Fruit fly (Drosophila melanogaster) whole organism, embryonic: Measurements from ENCODE around the gene Cpr30B.

ENCODE experiments used
- Asciz ChIP-seq: fragments of 200-800 bp; sonication (Bioruptor generic); optimal IDR thresholded peaks from 2 replicates; lab custom pipeline; 2017; ENCODE audit warnings: missing biosample characterization, mild to moderate bottlenecking, missing genetic modification characterization, missing genetic modification reagents
- Atf6 ChIP-seq: fragments of 200-800 bp; sonication (Bioruptor generic); IDR thresholded peaks from 2 replicates; pipeline ENCODE4 v1.3.6; 2022; ENCODE audit warnings: missing biosample characterization, missing genetic modification characterization
- CG10543 ChIP-seq: fragments of 200-800 bp; sonication (Bioruptor generic); optimal IDR thresholded peaks from 3 replicates; lab custom pipeline; 2017; ENCODE audit warnings: missing biosample characterization, mild to moderate bottlenecking, missing genetic modification characterization, moderate library complexity
- CG11723 ChIP-seq: fragments of 200-800 bp; sonication (Bioruptor generic); optimal IDR thresholded peaks from 2 replicates; lab custom pipeline; 2017; ENCODE audit warnings: missing biosample characterization, mild to moderate bottlenecking, missing genetic modification characterization
- CG14014 ChIP-seq: fragments of 200-800 bp; sonication (Bioruptor generic); IDR thresholded peaks from 2 replicates; pipeline ENCODE4 v1.3.6; 2022; ENCODE audit warnings: missing biosample characterization, missing genetic modification characterization
- CG15514 ChIP-seq: fragments of 200-800 bp; sonication (Bioruptor generic); optimal IDR thresholded peaks from 3 replicates; lab custom pipeline; 2017; ENCODE audit warnings: missing biosample characterization, missing genetic modification characterization, mild to moderate bottlenecking, moderate library complexity, missing genetic modification reagents
- CG15696 ChIP-seq: fragments of 200-800 bp; sonication (Bioruptor generic); optimal IDR thresholded peaks from 2 replicates; lab custom pipeline; 2019; ENCODE audit warnings: missing biosample characterization, mild to moderate bottlenecking, missing genetic modification characterization, moderate library complexity
- CG17912 ChIP-seq: fragments of 200-800 bp; sonication (Bioruptor generic); optimal IDR thresholded peaks from 2 replicates; lab custom pipeline; 2018; ENCODE audit warnings: missing biosample characterization, mild to moderate bottlenecking, missing genetic modification characterization
- CG18619 ChIP-seq: fragments of 200-800 bp; sonication (Bioruptor generic); optimal IDR thresholded peaks from 3 replicates; lab custom pipeline; 2017; ENCODE audit warnings: missing biosample characterization, mild to moderate bottlenecking, missing genetic modification characterization
- CG18764 ChIP-seq: fragments of 200-800 bp; sonication (Bioruptor generic); optimal IDR thresholded peaks from 3 replicates; lab custom pipeline; 2016; ENCODE audit warnings: missing biosample characterization, missing genetic modification characterization
- CG32767 ChIP-seq: fragments of 200-800 bp; sonication (Bioruptor generic); IDR thresholded peaks from 2 replicates; pipeline ENCODE4 v1.3.6; 2022; ENCODE audit warnings: missing biosample characterization, missing genetic modification characterization
- CG4854 ChIP-seq: fragments of 200-800 bp; sonication (Bioruptor generic); optimal IDR thresholded peaks from 2 replicates; lab custom pipeline; 2016; ENCODE audit warnings: missing biosample characterization, missing genetic modification characterization, inconsistent platforms
- CG6791 ChIP-seq: fragments of 200-800 bp; sonication (Bioruptor generic); IDR thresholded peaks from 3 replicates; pipeline ENCODE4 v1.3.6; 2022; ENCODE audit warnings: missing biosample characterization, missing genetic modification characterization; ENCODE audit not compliant: partially characterized antibody
- CG6813 ChIP-seq: fragments of 200-800 bp; sonication (Bioruptor generic); optimal IDR thresholded peaks from 2 replicates; lab custom pipeline; 2017; ENCODE audit warnings: missing biosample characterization, missing genetic modification characterization, mild to moderate bottlenecking, moderate library complexity, missing genetic modification reagents
- CG7839 ChIP-seq: fragments of 200-800 bp; sonication (Bioruptor generic); optimal IDR thresholded peaks from 3 replicates; lab custom pipeline; 2018; ENCODE audit warnings: missing biosample characterization, mild to moderate bottlenecking, missing genetic modification characterization, moderate library complexity
- CG7963 ChIP-seq: fragments of 200-800 bp; sonication (Bioruptor generic); IDR thresholded peaks from 3 replicates; pipeline ENCODE4 v1.3.6; 2022; ENCODE audit warnings: missing biosample characterization, missing genetic modification characterization; ENCODE audit not compliant: partially characterized antibody
- CG9215 ChIP-seq: fragments of 200-800 bp; sonication (Bioruptor generic); IDR thresholded peaks from 2 replicates; pipeline ENCODE4 v1.3.6; 2022; ENCODE audit warnings: missing biosample characterization, missing genetic modification characterization
- CG9727 ChIP-seq: fragments of 200-800 bp; sonication (Bioruptor generic); optimal IDR thresholded peaks from 3 replicates; lab custom pipeline; 2017; ENCODE audit warnings: missing biosample characterization, mild to moderate bottlenecking, missing genetic modification characterization
- D19B ChIP-seq: fragments of 200-800 bp; sonication (Bioruptor generic); optimal IDR thresholded peaks from 2 replicates; lab custom pipeline; 2017; ENCODE audit warnings: missing biosample characterization, mild to moderate bottlenecking, missing genetic modification characterization
- Dbx ChIP-seq: fragments of 200-800 bp; sonication (Bioruptor generic); IDR thresholded peaks from 3 replicates; pipeline ENCODE4 v1.3.6; 2022; ENCODE audit warnings: missing biosample characterization, missing genetic modification characterization
- Drgx ChIP-seq: fragments of 200-800 bp; sonication (Bioruptor generic); IDR thresholded peaks from 2 replicates; pipeline ENCODE4 v1.3.6; 2022; ENCODE audit warnings: missing biosample characterization, missing genetic modification characterization
- Fer3 ChIP-seq: fragments of 200-800 bp; sonication (Bioruptor generic); optimal IDR thresholded peaks from 2 replicates; lab custom pipeline; 2018; ENCODE audit warnings: missing biosample characterization, mild to moderate bottlenecking, missing genetic modification characterization, moderate library complexity
- GATAe ChIP-seq: fragments of 200-800 bp; sonication (Bioruptor generic); conservative IDR thresholded peaks from 2 replicates; pipeline ENCODE4 v1.3.6; 2022; ENCODE audit warnings: missing biosample characterization, missing genetic modification characterization
- HmgZ ChIP-seq: fragments of 200-800 bp; sonication (Bioruptor generic); optimal IDR thresholded peaks from 2 replicates; lab custom pipeline; 2018; ENCODE audit warnings: missing biosample characterization, mild to moderate bottlenecking, missing genetic modification characterization
- Meics ChIP-seq: fragments of 200-800 bp; sonication (Bioruptor generic); optimal IDR thresholded peaks from 2 replicates; lab custom pipeline; 2017; ENCODE audit warnings: missing biosample characterization, mild to moderate bottlenecking, missing genetic modification characterization
- Mes4 ChIP-seq: fragments of 200-800 bp; sonication (Bioruptor generic); optimal IDR thresholded peaks from 2 replicates; lab custom pipeline; 2016; ENCODE audit warnings: missing biosample characterization, missing genetic modification characterization
- Nf-YC ChIP-seq: fragments of 200-800 bp; optimal IDR thresholded peaks from 3 replicates; lab custom pipeline; 2019; ENCODE audit warnings: missing biosample characterization, mild to moderate bottlenecking, missing genetic modification characterization, moderate library complexity
- Ptx1 ChIP-seq: fragments of 200-800 bp; sonication (Bioruptor generic); IDR thresholded peaks from 2 replicates; pipeline ENCODE4 v1.3.6; 2022; ENCODE audit warnings: missing biosample characterization, missing genetic modification characterization
- Rx ChIP-seq: fragments of 200-800 bp; sonication (Bioruptor generic); IDR thresholded peaks from 2 replicates; pipeline ENCODE4 v1.3.6; 2022; ENCODE audit warnings: missing biosample characterization, missing genetic modification characterization
- bsh ChIP-seq, 2 experiments: fragments of 200-800 bp; sonication (Bioruptor generic); optimal IDR thresholded peaks; 2 replicates each; lab custom pipeline; 2017 to 2018; ENCODE audit warnings: mild to moderate bottlenecking in 2 of 2, missing biosample characterization in 2 of 2, missing genetic modification characterization in 2 of 2, moderate library complexity in 1 of 2
- exex ChIP-seq: fragments of 200-800 bp; sonication (Bioruptor generic); optimal IDR thresholded peaks from 4 replicates; lab custom pipeline; 2018; ENCODE audit warnings: missing biosample characterization, mild to moderate bottlenecking, missing genetic modification characterization, moderate library complexity
- lab ChIP-seq: fragments of 200-800 bp; sonication (Bioruptor generic); optimal IDR thresholded peaks from 3 replicates; lab custom pipeline; 2017; ENCODE audit warnings: missing biosample characterization, missing genetic modification characterization, mild to moderate bottlenecking, moderate library complexity, missing genetic modification reagents
- nerfin-1 ChIP-seq: fragments of 200-800 bp; sonication (Bioruptor generic); optimal IDR thresholded peaks from 3 replicates; lab custom pipeline; 2019; ENCODE audit warnings: missing biosample characterization, mild to moderate bottlenecking, missing genetic modification characterization, moderate library complexity
- pan ChIP-seq, 4 experiments: fragments of >200 bp in 3 of 4; fragments of 200-800 bp in 1 of 4; sonication (Bioruptor generic) in 1 of 4; optimal IDR thresholded peaks in 3 of 4; IDR thresholded peaks in 1 of 4; 2 replicates each; pipeline versions ENCODE4 v1.3.6 to Lab custom; 2017 to 2022; ENCODE audit warnings: missing biosample characterization in 2 of 4, missing genetic modification characterization in 2 of 4, mixed read lengths in 1 of 4
- peb ChIP-seq: fragments of 200-800 bp; sonication (Bioruptor generic); IDR thresholded peaks from 2 replicates; pipeline ENCODE4 v1.3.6; 2022; ENCODE audit warnings: missing biosample characterization, missing genetic modification characterization
- pfk ChIP-seq: fragments of 200-800 bp; sonication (Bioruptor generic); optimal IDR thresholded peaks from 2 replicates; lab custom pipeline; 2018; ENCODE audit warnings: missing biosample characterization, mild to moderate bottlenecking, missing genetic modification characterization, moderate library complexity
- phol ChIP-seq: fragments of 200-800 bp; sonication (Bioruptor generic); optimal IDR thresholded peaks from 3 replicates; lab custom pipeline; 2018; ENCODE audit warnings: missing biosample characterization, mild to moderate bottlenecking, missing genetic modification characterization, moderate library complexity
- prd ChIP-seq, 3 experiments: fragments of >200 bp in 2 of 3; fragments of 200-800 bp in 1 of 3; sonication (Bioruptor generic) in 1 of 3; optimal IDR thresholded peaks in 2 of 3; IDR thresholded peaks in 1 of 3; 2 replicates in 2 of 3; 3 replicates in 1 of 3; pipeline versions ENCODE4 v1.3.6 to Lab custom; 2017 to 2022; ENCODE audit warnings: missing biosample characterization in 1 of 3, missing genetic modification characterization in 1 of 3
- rib ChIP-seq: fragments of 200-800 bp; sonication (Bioruptor generic); IDR thresholded peaks from 2 replicates; pipeline ENCODE4 v1.3.6; 2022; ENCODE audit warnings: missing biosample characterization, missing genetic modification characterization
- seq ChIP-seq: fragments of 200-800 bp; sonication (Bioruptor generic); IDR thresholded peaks from 2 replicates; pipeline ENCODE4 v1.3.6; 2022; ENCODE audit warnings: missing biosample characterization, missing genetic modification characterization
- ssp ChIP-seq: fragments of 200-800 bp; sonication (Bioruptor generic); IDR thresholded peaks from 2 replicates; pipeline ENCODE4 v1.3.6; 2022; ENCODE audit warnings: missing biosample characterization, missing genetic modification characterization
- tap ChIP-seq: fragments of 200-800 bp; optimal IDR thresholded peaks from 3 replicates; lab custom pipeline; 2019; ENCODE audit warnings: missing biosample characterization, mild to moderate bottlenecking, missing genetic modification characterization, moderate library complexity
- tgo ChIP-seq: fragments of 200-800 bp; sonication (Bioruptor generic); IDR thresholded peaks from 3 replicates; pipeline ENCODE4 v1.3.6; 2022; ENCODE audit warnings: missing biosample characterization, missing genetic modification characterization
- tna ChIP-seq: fragments of 200-800 bp; sonication (Bioruptor generic); IDR thresholded peaks from 2 replicates; pipeline ENCODE4 v1.3.6; 2022; ENCODE audit warnings: missing biosample characterization, missing genetic modification characterization; ENCODE audit not compliant: partially characterized antibody
- vvl ChIP-seq: fragments of 200-800 bp; sonication (Bioruptor generic); IDR thresholded peaks from 2 replicates; pipeline ENCODE4 v1.3.6; 2022; ENCODE audit warnings: missing biosample characterization, missing genetic modification characterization

Gene Cpr30B

dm6 chr2L:9493375-9494263 is 49.1 kb upstream of the Cpr30B start (continued):
- TF ChIP-seq Asciz (peak; percentile 39), bsh (GFP tag; optimal IDR thresholded peaks at IDR 0.05; lab: Kevin White, UChicago) (peak in 1 of 2 experiments; percentile 21), CG11723 (GFP tag; lab: Kevin White, UChicago) (peak; percentile 13), Mes4 (GFP tag; lab: Kevin White, UChicago) (no peak), pfk (GFP tag; lab: Kevin White, UChicago) (no peak), Ptx1 (GFP tag; lab: Robert Waterston, UW) (peak; percentile 67), exex (peak; percentile 78), CG4854 (GFP tag; lab: Kevin White, UChicago) (peak; percentile 26), prd (optimal IDR thresholded peaks at IDR 0.05; lab: Kevin White, UChicago) (no peak), prd (GFP tag; IDR thresholded peaks at IDR 0.05; lab: Robert Waterston, UW) (peak; percentile 57), CG18619 (peak; percentile 38), CG6813 (peak; percentile 18), tgo (peak; percentile 67), CG6791 (GFP tag; lab: Robert Waterston, UW) (peak; percentile 54; the same call in 1 of the 3 replicates), CG10543 (GFP tag; lab: Kevin White, UChicago) (no peak), tap (peak; percentile 44), phol (tag; lab: Kevin White, UChicago) (peak; percentile 42), Atf6 (no peak; the same call in 1 of the 2 replicates), CG9727 (GFP tag; lab: Kevin White, UChicago) (peak; percentile 17), Drgx (GFP tag; lab: Robert Waterston, UW) (peak; percentile 73), pan (optimal IDR thresholded peaks at IDR 0.05; lab: Kevin White, UChicago) (no peak), pan (GFP tag; optimal IDR thresholded peaks at IDR 0.05 in 1 of 2, IDR thresholded peaks at IDR 0.05 in 1 of 2) (peak in 1 of 2 experiments; percentile 70), Dbx (GFP tag; lab: Robert Waterston, UW) (peak; percentile 48; the same call in 1 of the 3 replicates), Fer3 (tag; lab: Kevin White, UChicago) (peak; percentile 62), rib (peak; percentile 83), peb (GFP tag; lab: Robert Waterston, UW) (no peak), Nf-YC (tag; lab: Kevin White, UChicago) (peak; percentile 83), CG32767 (GFP tag; lab: Robert Waterston, UW) (0 out of 2 replicates have a peak, but pooled peaks have one; percentile 22), lab (GFP tag; lab: Kevin White, UChicago) (peak; percentile 56), CG18764 (no peak), CG15696 (tag; lab: Kevin White, UChicago) (peak; percentile 6), CG7963 (GFP tag; lab: Robert Waterston, UW) (no peak), ssp (GFP tag; lab: Robert Waterston, UW) (no peak), CG17912 (GFP tag; lab: Kevin White, UChicago) (no peak), vvl (GFP tag; lab: Robert Waterston, UW) (0 out of 2 replicates have a peak, but pooled peaks have one; percentile 41), Rx (GFP tag; lab: Robert Waterston, UW) (0 out of 2 replicates have a peak, but pooled peaks have one; percentile 9), nerfin-1 (peak; percentile 37), D19B (GFP tag; lab: Kevin White, UChicago) (peak; percentile 19), seq (0 out of 2 replicates have a peak, but pooled peaks have one; percentile 12), GATAe (peak; percentile 58), CG15514 (GFP tag; lab: Kevin White, UChicago) (peak; percentile 29), HmgZ (no peak), CG14014 (0 out of 2 replicates have a peak, but pooled peaks have one; percentile 16), CG9215 (GFP tag; lab: Robert Waterston, UW) (0 out of 2 replicates have a peak, but pooled peaks have one; percentile 29), tna (GFP tag; lab: Robert Waterston, UW) (no peak), Meics (peak; percentile 44), CG7839 (tag; lab: Kevin White, UChicago) (peak; percentile 64)
